Worm (Caenorhabditis elegans): ENCODE data around the gene apc-10.

Gene apc-10

DNA sequence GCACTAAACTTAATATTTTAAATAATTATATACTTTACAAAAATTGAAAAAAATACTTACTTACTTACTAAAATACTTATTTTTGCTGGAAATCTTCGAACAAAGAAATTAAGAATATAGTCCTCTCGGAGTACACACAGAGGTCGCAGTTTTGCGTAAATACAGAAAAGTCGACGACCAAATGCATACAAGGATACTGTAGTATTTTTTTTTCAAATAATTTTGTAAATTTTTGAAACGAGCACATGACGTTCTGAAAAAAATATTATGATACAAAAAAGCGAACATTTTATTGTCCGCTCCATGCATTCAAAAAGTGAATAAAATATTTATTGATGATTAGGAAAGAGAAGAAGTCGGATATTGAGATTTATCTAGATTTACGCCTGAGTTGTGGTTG lies at the start of gene apc-10:
Gene apc-10 (minus strand): TSS at position 101 of the 400 bp plus-strand sequence.
- no peak for TF ChIP-seq hmbx-1 (tag; optimal IDR thresholded peaks at IDR 0.05)
- no peak for TF ChIP-seq sea-1 (GFP tag; conservative IDR thresholded peaks at IDR 0.05)

DNA sequence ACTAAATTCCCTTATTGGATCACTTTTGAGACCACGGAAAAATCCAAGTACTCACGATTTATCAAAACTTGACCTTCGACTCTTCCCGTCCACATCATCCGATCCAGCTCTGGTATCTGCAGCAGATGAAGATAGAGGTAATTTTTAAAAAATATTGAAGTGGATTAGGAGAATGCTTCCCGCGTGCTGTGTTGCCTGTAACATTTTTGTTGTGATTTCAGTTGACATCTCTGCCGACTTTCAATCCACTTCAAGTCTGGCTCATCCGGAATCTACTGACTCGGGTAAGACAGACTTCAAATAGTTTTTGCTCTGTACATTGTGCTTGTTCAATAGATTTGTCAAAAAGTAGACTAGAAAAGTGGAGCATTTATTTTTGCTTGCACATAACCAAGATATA lies 49.3 kb upstream of the apc-10 start:
- no peak for TF ChIP-seq ets-7 (tag; optimal IDR thresholded peaks at IDR 0.05)
- no peak for TF ChIP-seq tbx-37 (GFP tag; conservative IDR thresholded peaks at IDR 0.05)
- TF ChIP-seq B0310.2 (tag; optimal IDR thresholded peaks at IDR 0.05): no peak
- TF ChIP-seq hmg-4 (GFP tag; optimal IDR thresholded peaks at IDR 0.05): no peak
- no peak for TF ChIP-seq ceh-13 (GFP tag; optimal IDR thresholded peaks at IDR 0.05)
- TF ChIP-seq F13C5.2 (tag; optimal IDR thresholded peaks at IDR 0.05): no peak
- TF ChIP-seq ceh-36 (tag; optimal IDR thresholded peaks at IDR 0.05): no peak
- TF ChIP-seq tbx-11 (GFP tag; IDR thresholded peaks at IDR 0.05): no peak
- no peak for TF ChIP-seq tra-4 (tag; optimal IDR thresholded peaks at IDR 0.05)
- no peak for TF ChIP-seq hmbx-1 (tag; optimal IDR thresholded peaks at IDR 0.05)
- no peak for TF ChIP-seq scrt-1 (GFP tag; IDR thresholded peaks at IDR 0.05)
- TF ChIP-seq pes-1 (GFP tag; IDR thresholded peaks at IDR 0.05): no peak
- no peak for TF ChIP-seq flt-1 (GFP tag; IDR thresholded peaks at IDR 0.05)
- no peak for TF ChIP-seq hnd-1 (tag; optimal IDR thresholded peaks at IDR 0.05)

DNA sequence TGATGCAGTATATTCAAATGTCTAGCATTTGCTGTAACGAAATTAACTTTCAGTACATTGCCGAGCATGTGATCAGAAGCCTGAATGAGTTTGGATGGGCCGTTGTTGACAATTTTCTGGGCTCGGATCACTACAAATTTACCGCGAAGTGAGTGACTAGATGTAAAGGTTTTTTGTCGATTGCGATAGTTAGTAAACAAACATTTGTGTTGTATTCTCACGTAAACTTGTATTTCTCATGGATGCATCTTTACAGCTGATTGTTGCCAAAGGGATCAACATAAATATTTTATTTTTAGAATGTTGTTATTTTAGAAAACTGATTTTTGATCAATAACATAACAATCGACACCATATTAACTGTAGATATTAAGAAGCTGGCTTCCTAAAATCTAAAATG lies 47.9 kb upstream of the apc-10 start:
- no peak for TF ChIP-seq aly-1 (tag; optimal IDR thresholded peaks at IDR 0.05)

DNA sequence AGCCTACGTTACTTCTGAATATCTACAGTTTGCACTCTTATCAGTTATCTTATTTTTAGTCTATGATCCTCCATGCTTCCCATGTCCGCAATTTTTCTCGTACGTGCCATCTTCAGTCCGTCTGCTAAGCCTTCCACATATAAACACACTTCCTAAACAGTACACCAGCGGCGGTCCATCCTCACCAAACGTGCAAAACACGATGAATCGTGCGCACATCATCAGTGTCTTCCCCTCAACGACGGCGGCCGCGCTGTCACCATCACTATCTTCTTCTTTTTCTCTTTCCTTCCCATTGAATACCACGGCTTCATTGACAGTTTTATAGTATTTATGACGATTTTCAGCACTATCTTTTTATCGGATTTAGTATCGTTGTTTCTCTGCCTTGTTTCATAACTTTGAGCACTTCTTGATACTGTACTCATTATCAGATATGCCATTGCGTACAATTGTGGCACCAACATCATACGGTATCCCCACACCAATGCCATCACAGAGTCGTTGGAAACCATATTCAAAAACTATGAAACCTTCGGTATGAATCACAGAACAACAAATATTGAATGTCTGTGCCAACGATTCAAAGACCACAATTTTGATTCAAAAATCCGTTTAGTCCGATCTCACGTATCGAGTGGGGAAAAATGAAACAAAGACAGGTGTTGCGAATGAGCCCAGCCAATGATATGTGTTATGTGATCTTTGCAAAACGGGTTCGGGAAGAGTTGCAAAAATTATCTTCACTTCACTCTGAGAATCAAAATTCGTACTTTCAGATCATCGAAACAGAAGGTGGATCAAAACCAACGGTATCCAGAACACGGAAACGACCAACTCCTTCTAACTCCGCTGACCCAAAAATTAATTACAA lies 47.0 kb upstream of the apc-10 start:
- TF ChIP-seq ceh-13 (GFP tag; optimal IDR thresholded peaks at IDR 0.05): no peak
- TF ChIP-seq F13C5.2 (tag; optimal IDR thresholded peaks at IDR 0.05): no peak
- no peak for TF ChIP-seq aly-1 (tag; optimal IDR thresholded peaks at IDR 0.05)
- TF ChIP-seq tra-4 (tag; optimal IDR thresholded peaks at IDR 0.05): no peak
- TF ChIP-seq hmbx-1 (tag; optimal IDR thresholded peaks at IDR 0.05): no peak
- no peak for TF ChIP-seq sea-1 (GFP tag; conservative IDR thresholded peaks at IDR 0.05)
- no peak for TF ChIP-seq ets-7 (tag; optimal IDR thresholded peaks at IDR 0.05)
- TF ChIP-seq ceh-36 (tag; optimal IDR thresholded peaks at IDR 0.05): no peak
- TF ChIP-seq tbx-11 (GFP tag; IDR thresholded peaks at IDR 0.05): no peak
- no peak for TF ChIP-seq flt-1 (GFP tag; IDR thresholded peaks at IDR 0.05)
- TF ChIP-seq scrt-1 (GFP tag; IDR thresholded peaks at IDR 0.05): no peak

DNA sequence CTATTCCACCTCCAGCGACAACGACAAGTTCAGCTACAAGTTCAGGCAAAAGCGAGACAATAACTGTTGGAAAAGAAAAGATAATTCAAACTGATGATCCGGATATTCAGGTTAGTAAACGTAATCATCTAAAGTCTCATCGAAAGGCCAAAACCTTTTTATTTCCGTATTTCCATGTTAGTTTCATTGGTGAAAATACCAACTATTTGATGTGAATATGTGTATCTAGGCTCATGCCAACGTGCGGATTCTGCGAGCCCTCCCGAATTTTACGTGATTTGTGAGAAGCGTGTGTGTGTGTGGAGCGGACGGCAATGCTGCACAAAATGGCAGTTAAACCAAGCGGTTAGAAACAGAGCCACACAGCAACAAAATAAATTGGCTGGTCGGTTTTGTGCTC lies 44.9 kb upstream of the apc-10 start:
- TF ChIP-seq scrt-1 (GFP tag; IDR thresholded peaks at IDR 0.05): no peak
- no peak for TF ChIP-seq tbx-37 (GFP tag; conservative IDR thresholded peaks at IDR 0.05)
- no peak for TF ChIP-seq ceh-13 (GFP tag; optimal IDR thresholded peaks at IDR 0.05)
- TF ChIP-seq hnd-1 (tag; optimal IDR thresholded peaks at IDR 0.05): no peak
- TF ChIP-seq F13C5.2 (tag; optimal IDR thresholded peaks at IDR 0.05): no peak

DNA sequence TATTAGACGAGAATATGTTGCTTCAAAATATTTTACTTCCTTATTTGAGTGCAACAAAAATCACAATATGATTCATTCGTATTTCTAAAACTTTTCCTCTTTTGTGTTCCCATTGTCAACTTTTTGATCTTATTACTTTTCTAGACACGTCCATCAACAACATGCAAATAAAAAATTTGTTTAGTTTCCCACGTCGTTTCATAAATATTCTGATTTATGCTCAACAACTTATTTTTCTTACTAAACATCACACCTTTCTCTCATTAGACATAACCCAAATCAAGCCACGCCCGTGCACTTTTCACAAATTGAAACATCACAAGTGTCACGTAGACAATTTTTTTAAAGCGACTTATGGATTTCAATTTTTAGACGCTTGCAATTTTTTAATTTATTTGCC lies 43.7 kb upstream of the apc-10 start:
- TF ChIP-seq B0310.2 (tag; optimal IDR thresholded peaks at IDR 0.05) (no peak), hnd-1 (tag; optimal IDR thresholded peaks at IDR 0.05) (no peak), ceh-13 (GFP tag; optimal IDR thresholded peaks at IDR 0.05) (no peak), pes-1 (GFP tag; IDR thresholded peaks at IDR 0.05) (no peak)

DNA sequence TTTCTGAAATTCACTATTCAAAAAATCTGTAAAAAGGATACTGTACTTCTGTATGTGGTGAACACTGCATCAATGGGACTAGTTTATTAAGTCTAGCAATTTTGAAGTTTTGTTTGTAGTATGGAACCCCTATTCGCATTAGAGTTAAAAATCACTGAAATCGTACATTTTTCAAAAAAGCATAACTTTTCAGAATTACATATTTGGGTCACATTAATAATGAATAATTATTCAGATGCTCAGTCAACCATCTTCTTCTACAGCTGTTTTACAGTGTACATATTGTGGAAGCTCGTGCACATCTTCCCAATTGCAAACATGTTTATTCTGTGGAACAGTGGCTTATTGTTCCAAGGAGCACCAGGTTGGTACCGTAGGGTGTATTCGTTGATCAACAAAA lies 42.6 kb upstream of the apc-10 start:
- no peak for TF ChIP-seq tra-4 (tag; optimal IDR thresholded peaks at IDR 0.05)
- TF ChIP-seq aly-1 (tag; optimal IDR thresholded peaks at IDR 0.05): no peak
- no peak for TF ChIP-seq hmg-4 (GFP tag; optimal IDR thresholded peaks at IDR 0.05)
- TF ChIP-seq ets-7 (tag; optimal IDR thresholded peaks at IDR 0.05): no peak
- no peak for TF ChIP-seq F13C5.2 (tag; optimal IDR thresholded peaks at IDR 0.05)
- no peak for TF ChIP-seq tbx-11 (GFP tag; IDR thresholded peaks at IDR 0.05)
- TF ChIP-seq pes-1 (GFP tag; IDR thresholded peaks at IDR 0.05): no peak
- no peak for TF ChIP-seq B0310.2 (tag; optimal IDR thresholded peaks at IDR 0.05)
- no peak for TF ChIP-seq ceh-36 (tag; optimal IDR thresholded peaks at IDR 0.05)
- TF ChIP-seq scrt-1 (GFP tag; IDR thresholded peaks at IDR 0.05): no peak
- TF ChIP-seq hnd-1 (tag; optimal IDR thresholded peaks at IDR 0.05): no peak
- no peak for TF ChIP-seq sea-1 (GFP tag; conservative IDR thresholded peaks at IDR 0.05)
- TF ChIP-seq flt-1 (GFP tag; IDR thresholded peaks at IDR 0.05): no peak
- TF ChIP-seq hmbx-1 (tag; optimal IDR thresholded peaks at IDR 0.05): no peak
- TF ChIP-seq ama-1 (optimal IDR thresholded peaks at IDR 0.05): no peak
- no peak for TF ChIP-seq tbx-37 (GFP tag; conservative IDR thresholded peaks at IDR 0.05)

DNA sequence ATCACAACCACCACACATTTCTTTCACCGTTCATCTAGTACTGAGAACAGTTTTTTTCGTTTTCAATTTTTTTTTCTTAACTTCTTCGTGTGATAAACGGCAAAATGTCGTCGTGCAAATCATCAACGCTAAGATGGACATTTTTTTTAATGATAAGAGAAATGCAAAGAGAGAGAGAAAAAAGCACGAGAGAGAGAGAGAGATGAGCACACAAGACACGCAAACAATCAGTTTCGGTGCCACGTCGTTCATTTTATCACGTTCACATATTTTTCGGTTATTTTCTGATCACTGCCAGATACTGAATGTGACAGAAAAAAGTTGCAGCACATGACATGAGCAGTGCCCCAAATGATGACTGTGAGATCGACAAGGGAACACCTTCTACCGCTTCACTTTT lies 42.0 kb upstream of the apc-10 start, which contains the start of gene egl-9:
Gene egl-9 (plus strand): TSS at position 328 of the 400 bp plus-strand sequence.
- TF ChIP-seq hmbx-1 (tag; optimal IDR thresholded peaks at IDR 0.05) (no peak), sea-1 (GFP tag; conservative IDR thresholded peaks at IDR 0.05) (no peak), ceh-36 (tag; optimal IDR thresholded peaks at IDR 0.05) (no peak), aly-1 (tag; optimal IDR thresholded peaks at IDR 0.05) (no peak)

DNA sequence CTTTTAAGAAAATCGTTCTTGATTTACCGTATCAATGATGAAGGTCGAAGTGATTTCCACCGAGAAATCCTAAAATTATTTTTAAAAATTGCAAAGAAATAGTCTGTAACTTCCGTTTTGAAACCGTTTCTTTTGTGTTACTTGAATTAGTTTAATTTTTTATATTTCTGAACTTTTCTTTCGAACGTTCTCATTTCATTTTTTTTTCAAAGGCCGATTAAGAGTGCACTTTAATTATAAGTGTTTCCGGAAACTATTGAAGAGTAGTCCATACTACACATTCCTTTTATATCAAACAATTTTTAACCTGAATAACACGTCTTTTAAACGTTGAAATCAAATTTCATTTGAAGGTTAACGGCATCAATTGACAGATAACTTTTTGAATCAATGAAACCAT lies 41.5 kb upstream of the apc-10 start:
- TF ChIP-seq ceh-36 (tag; optimal IDR thresholded peaks at IDR 0.05) (no peak), flt-1 (GFP tag; IDR thresholded peaks at IDR 0.05) (no peak), hmbx-1 (tag; optimal IDR thresholded peaks at IDR 0.05) (no peak), tbx-37 (GFP tag; conservative IDR thresholded peaks at IDR 0.05) (no peak)
